Fruit fly (Drosophila melanogaster) S2 (cell line): Measurements from ENCODE around the gene Best1.

Experiments used
- CG8478 ChIP-seq: fragments of >200 bp; optimal IDR thresholded peaks from 2 replicates; lab custom pipeline; 2018
- CTCF ChIP-seq, 2 experiments: fragments of >200 bp; optimal IDR thresholded peaks; 2 replicates each; lab custom pipeline; 2018

dm6 chr3R:10132906-10133416 lies 37.3 kb downstream of the Best1 start:
- TF ChIP-seq CTCF (optimal IDR thresholded peaks at IDR 0.05; lab: Kevin White, UChicago), result no peak
- TF ChIP-seq CG8478 (lab: Kevin White, UChicago), result no peak
